Fruit fly (Drosophila melanogaster) whole organism, adult: Measurements from ENCODE around the gene Cmpk.

Experiments used
- CG12768 ChIP-seq: fragments of 200-800 bp; sonication (Bioruptor generic); optimal IDR thresholded peaks from 2 replicates; lab custom pipeline; 2017; ENCODE audit warnings: missing biosample characterization, missing genetic modification characterization, mild to moderate bottlenecking, moderate library complexity, missing genetic modification reagents
- Mnt ChIP-seq: fragments of 200-800 bp; sonication (Bioruptor generic); optimal IDR thresholded peaks from 2 replicates; lab custom pipeline; 2016; ENCODE audit warnings: missing biosample characterization, mild to moderate bottlenecking, missing genetic modification characterization

DNA sequence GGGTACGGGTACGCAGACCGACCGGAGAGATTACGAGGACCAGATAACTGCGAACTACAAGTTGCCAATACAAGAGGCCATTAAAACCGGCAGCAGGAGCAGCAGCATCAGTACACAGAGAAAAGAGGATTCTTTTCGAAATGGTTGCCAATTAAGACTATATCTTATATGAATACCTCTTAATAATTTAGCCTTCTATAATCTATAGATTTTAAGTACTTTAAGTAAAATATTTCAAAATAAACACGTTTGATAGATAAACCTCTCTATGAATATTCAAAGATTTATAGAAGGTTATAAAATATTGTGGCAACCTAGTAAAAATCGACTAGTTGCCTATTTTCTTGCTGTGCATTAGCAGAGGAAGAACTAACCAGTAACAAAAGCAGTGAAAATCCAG, 40.3 kb upstream of the Cmpk start:
- TF ChIP-seq CG12768 (GFP tag; lab: Kevin White, UChicago): no peak
- TF ChIP-seq Mnt: no peak
